Fruit fly (Drosophila melanogaster) whole organism, embryonic: ENCODE results near the gene CG43707.

Experiments used
- Ada2b ChIP-seq: fragments of 200-800 bp; sonication (Bioruptor generic); IDR thresholded peaks from 2 replicates; pipeline ENCODE4 v1.3.6; 2022; ENCODE audit warnings: missing biosample characterization, missing genetic modification characterization
- Awh ChIP-seq: fragments of 200-800 bp; sonication (Bioruptor generic); IDR thresholded peaks from 2 replicates; pipeline ENCODE4, ENCODE4 v1.3.6; 2022; ENCODE audit warnings: missing biosample characterization, missing genetic modification characterization
- Blimp-1 ChIP-seq: fragments of 200-800 bp; sonication (Bioruptor generic); optimal IDR thresholded peaks from 3 replicates; lab custom pipeline; 2018; ENCODE audit warnings: missing biosample characterization, missing genetic modification characterization, mild to moderate bottlenecking, moderate library complexity, missing genetic modification reagents
- CG10462 ChIP-seq: fragments of 200-800 bp; sonication (Bioruptor generic); optimal IDR thresholded peaks from 2 replicates; lab custom pipeline; 2016; ENCODE audit warnings: missing biosample characterization, missing genetic modification characterization
- CG1233 ChIP-seq: fragments of 200-800 bp; sonication (Bioruptor generic); optimal IDR thresholded peaks from 4 replicates; lab custom pipeline; 2018; ENCODE audit warnings: missing biosample characterization, mild to moderate bottlenecking, missing genetic modification characterization
- CG12744 ChIP-seq: fragments of 200-800 bp; sonication (Bioruptor generic); optimal IDR thresholded peaks from 2 replicates; lab custom pipeline; 2016; ENCODE audit warnings: missing biosample characterization, missing genetic modification characterization
- CG13123 ChIP-seq: fragments of 200-800 bp; sonication (Bioruptor generic); optimal IDR thresholded peaks from 2 replicates; lab custom pipeline; 2016; ENCODE audit warnings: missing biosample characterization, missing genetic modification characterization
- CG13775 ChIP-seq: fragments of 200-800 bp; sonication (Bioruptor generic); optimal IDR thresholded peaks from 3 replicates; lab custom pipeline; 2017; ENCODE audit warnings: missing biosample characterization, mild to moderate bottlenecking, missing genetic modification characterization
- CG1602 ChIP-seq: fragments of 200-800 bp; sonication (Bioruptor generic); optimal IDR thresholded peaks from 3 replicates; lab custom pipeline; 2016; ENCODE audit warnings: missing biosample characterization, missing genetic modification characterization
- CG17385 ChIP-seq: fragments of 200-800 bp; sonication (Bioruptor generic); optimal IDR thresholded peaks from 3 replicates; lab custom pipeline; 2018; ENCODE audit warnings: missing biosample characterization, mild to moderate bottlenecking, missing genetic modification characterization
- CG18262 ChIP-seq: fragments of 200-800 bp; optimal IDR thresholded peaks from 3 replicates; lab custom pipeline; 2019; ENCODE audit warnings: missing biosample characterization, mild to moderate bottlenecking, missing genetic modification characterization, moderate library complexity
- CG2875 ChIP-seq: fragments of 200-800 bp; sonication (Bioruptor generic); optimal IDR thresholded peaks from 2 replicates; lab custom pipeline; 2017; ENCODE audit warnings: missing biosample characterization, mild to moderate bottlenecking, missing genetic modification characterization, missing genetic modification reagents
- CG3847 ChIP-seq: fragments of 200-800 bp; sonication (Bioruptor generic); IDR thresholded peaks from 2 replicates; pipeline ENCODE4 v1.3.6; 2022; ENCODE audit warnings: missing biosample characterization, missing genetic modification characterization
- CG6254 ChIP-seq: fragments of 200-800 bp; sonication (Bioruptor generic); optimal IDR thresholded peaks from 3 replicates; lab custom pipeline; 2017; ENCODE audit warnings: mild to moderate bottlenecking, missing biosample characterization, missing genetic modification reagents, missing genetic modification characterization
- CG6272 ChIP-seq: fragments of 200-800 bp; sonication (Bioruptor generic); IDR thresholded peaks from 2 replicates; pipeline ENCODE4 v1.3.6; 2022; ENCODE audit warnings: missing biosample characterization, missing genetic modification characterization
- CG9817 ChIP-seq: fragments of 200-800 bp; sonication (Bioruptor generic); optimal IDR thresholded peaks from 2 replicates; lab custom pipeline; 2018; ENCODE audit warnings: missing biosample characterization, mild to moderate bottlenecking, missing genetic modification characterization, moderate library complexity
- D19B ChIP-seq: fragments of 200-800 bp; sonication (Bioruptor generic); optimal IDR thresholded peaks from 2 replicates; lab custom pipeline; 2017; ENCODE audit warnings: missing biosample characterization, mild to moderate bottlenecking, missing genetic modification characterization
- Doc2 ChIP-seq: fragments of 200-800 bp; sonication (Bioruptor generic); IDR thresholded peaks from 2 replicates; pipeline ENCODE4 v1.3.6; 2022; ENCODE audit warnings: missing biosample characterization, missing genetic modification characterization
- HmgZ ChIP-seq: fragments of 200-800 bp; sonication (Bioruptor generic); optimal IDR thresholded peaks from 2 replicates; lab custom pipeline; 2018; ENCODE audit warnings: missing biosample characterization, mild to moderate bottlenecking, missing genetic modification characterization
- Hr3 ChIP-seq: fragments of 200-800 bp; sonication (Bioruptor generic); optimal IDR thresholded peaks from 3 replicates; lab custom pipeline; 2016; ENCODE audit warnings: missing biosample characterization, missing genetic modification characterization
- Xbp1 ChIP-seq: fragments of 200-800 bp; sonication (Bioruptor generic); optimal IDR thresholded peaks from 3 replicates; lab custom pipeline; 2016; ENCODE audit warnings: missing biosample characterization, mild to moderate bottlenecking, missing genetic modification characterization
- ap ChIP-seq: fragments of 200-800 bp; sonication (Bioruptor generic); IDR thresholded peaks from 2 replicates; pipeline ENCODE4 v1.3.6; 2022; ENCODE audit warnings: missing biosample characterization, missing genetic modification characterization
- chm ChIP-seq: fragments of 200-800 bp; sonication (Bioruptor generic); IDR thresholded peaks from 2 replicates; pipeline ENCODE4 v1.3.6; 2022; ENCODE audit warnings: missing biosample characterization, missing genetic modification characterization
- croc ChIP-seq: fragments of 200-800 bp; sonication (Bioruptor generic); conservative IDR thresholded peaks from 3 replicates; pipeline ENCODE4 v1.3.6; 2022; ENCODE audit warnings: missing biosample characterization, missing genetic modification characterization
- crp ChIP-seq, 2 experiments: fragments of 200-800 bp; sonication (Bioruptor generic); optimal IDR thresholded peaks; 2 replicates in 1 of 2; 3 replicates in 1 of 2; lab custom pipeline; 2017; ENCODE audit warnings: missing biosample characterization in 2 of 2, missing genetic modification characterization in 2 of 2, mild to moderate bottlenecking in 1 of 2, moderate library complexity in 1 of 2
- da ChIP-seq: fragments of 200-800 bp; sonication (Bioruptor generic); optimal IDR thresholded peaks from 2 replicates; lab custom pipeline; 2016; ENCODE audit warnings: missing biosample characterization, missing genetic modification characterization
- fd96Cb ChIP-seq: fragments of 200-800 bp; sonication (Bioruptor generic); optimal IDR thresholded peaks from 2 replicates; lab custom pipeline; 2018; ENCODE audit warnings: missing biosample characterization, mild to moderate bottlenecking, missing genetic modification characterization, moderate library complexity
- fu2 ChIP-seq: fragments of 200-800 bp; sonication (Bioruptor generic); optimal IDR thresholded peaks from 2 replicates; lab custom pipeline; 2016; ENCODE audit warnings: missing biosample characterization, missing genetic modification characterization
- gce ChIP-seq: fragments of 200-800 bp; sonication (Bioruptor generic); IDR thresholded peaks from 3 replicates; pipeline ENCODE4 v1.3.6; 2022; ENCODE audit warnings: missing biosample characterization, missing genetic modification characterization
- grn ChIP-seq: fragments of 200-800 bp; sonication (Bioruptor generic); optimal IDR thresholded peaks from 3 replicates; lab custom pipeline; 2017; ENCODE audit warnings: missing biosample characterization, missing genetic modification characterization
- ham ChIP-seq: fragments of 200-800 bp; sonication (Bioruptor generic); IDR thresholded peaks from 2 replicates; pipeline ENCODE4 v1.3.6; 2022; ENCODE audit warnings: missing biosample characterization, missing genetic modification characterization
- lab ChIP-seq: fragments of 200-800 bp; sonication (Bioruptor generic); optimal IDR thresholded peaks from 3 replicates; lab custom pipeline; 2017; ENCODE audit warnings: missing biosample characterization, missing genetic modification characterization, mild to moderate bottlenecking, moderate library complexity, missing genetic modification reagents
- lbe ChIP-seq: fragments of 200-800 bp; sonication (Bioruptor generic); optimal IDR thresholded peaks from 2 replicates; lab custom pipeline; 2016; ENCODE audit warnings: missing biosample characterization, mild to moderate bottlenecking, missing genetic modification characterization
- lola ChIP-seq, 3 experiments: fragments of >200 bp in 2 of 3; fragments of 200-800 bp in 1 of 3; sonication (Bioruptor generic) in 1 of 3; optimal IDR thresholded peaks; 2 replicates each; lab custom pipeline; 2017 to 2019; ENCODE audit warnings: missing biosample characterization in 3 of 3, missing genetic modification characterization in 3 of 3, mild to moderate bottlenecking in 1 of 3, moderate library complexity in 1 of 3
- maf-S ChIP-seq: fragments of 200-800 bp; sonication (Bioruptor generic); optimal IDR thresholded peaks from 2 replicates; lab custom pipeline; 2016; ENCODE audit warnings: missing biosample characterization, missing genetic modification characterization
- nmo ChIP-seq: fragments of 200-800 bp; sonication (Bioruptor generic); optimal IDR thresholded peaks from 2 replicates; lab custom pipeline; 2018; ENCODE audit warnings: missing biosample characterization, mild to moderate bottlenecking, missing genetic modification characterization, moderate library complexity
- prd ChIP-seq, 3 experiments: fragments of >200 bp in 2 of 3; fragments of 200-800 bp in 1 of 3; sonication (Bioruptor generic) in 1 of 3; optimal IDR thresholded peaks in 2 of 3; IDR thresholded peaks in 1 of 3; 2 replicates in 2 of 3; 3 replicates in 1 of 3; pipeline versions ENCODE4 v1.3.6 to Lab custom; 2017 to 2022; ENCODE audit warnings: missing biosample characterization in 1 of 3, missing genetic modification characterization in 1 of 3
- pum ChIP-seq: fragments of 200-800 bp; sonication (Bioruptor generic); optimal IDR thresholded peaks from 2 replicates; lab custom pipeline; 2016; ENCODE audit warnings: missing biosample characterization, missing genetic modification characterization
- run ChIP-seq: fragments of 200-800 bp; sonication (Bioruptor generic); optimal IDR thresholded peaks from 3 replicates; lab custom pipeline; 2018; ENCODE audit warnings: missing biosample characterization, mild to moderate bottlenecking, missing genetic modification characterization
- slou ChIP-seq: fragments of 200-800 bp; sonication (Bioruptor generic); optimal IDR thresholded peaks from 3 replicates; lab custom pipeline; 2016; ENCODE audit warnings: missing biosample characterization, missing genetic modification characterization
- so ChIP-seq: fragments of 200-800 bp; sonication (Bioruptor generic); IDR thresholded peaks from 3 replicates; pipeline ENCODE4 v1.3.6; 2022; ENCODE audit warnings: missing biosample characterization, missing genetic modification characterization
- ssp ChIP-seq: fragments of 200-800 bp; sonication (Bioruptor generic); IDR thresholded peaks from 2 replicates; pipeline ENCODE4 v1.3.6; 2022; ENCODE audit warnings: missing biosample characterization, missing genetic modification characterization
- sug ChIP-seq: fragments of 200-800 bp; optimal IDR thresholded peaks from 2 replicates; lab custom pipeline; 2019; ENCODE audit warnings: missing biosample characterization, mild to moderate bottlenecking, missing genetic modification characterization, moderate library complexity
- unc-4 ChIP-seq: fragments of 200-800 bp; sonication (Bioruptor generic); IDR thresholded peaks from 2 replicates; pipeline ENCODE4 v1.3.6; 2022; ENCODE audit warnings: missing biosample characterization, missing genetic modification characterization; ENCODE audit not compliant: partially characterized antibody
- usp ChIP-seq: fragments of >200 bp; optimal IDR thresholded peaks from 2 replicates; lab custom pipeline; 2017; ENCODE audit warnings: missing biosample characterization, missing genetic modification characterization
- vnd ChIP-seq: fragments of 200-800 bp; sonication (Bioruptor generic); IDR thresholded peaks from 3 replicates; pipeline ENCODE4 v1.3.6; 2022; ENCODE audit warnings: missing biosample characterization, missing genetic modification characterization; ENCODE audit not compliant: partially characterized antibody
- wek ChIP-seq: fragments of 200-800 bp; sonication (Bioruptor generic); optimal IDR thresholded peaks from 3 replicates; lab custom pipeline; 2018; ENCODE audit warnings: missing biosample characterization, mild to moderate bottlenecking, missing genetic modification characterization, moderate library complexity
- zen2 ChIP-seq: fragments of 200-800 bp; sonication (Bioruptor generic); IDR thresholded peaks from 3 replicates; pipeline ENCODE4 v1.3.6; 2022; ENCODE audit warnings: missing biosample characterization, missing genetic modification characterization; ENCODE audit not compliant: partially characterized antibody
- zfh1 ChIP-seq: fragments of 200-800 bp; sonication (Bioruptor generic); IDR thresholded peaks from 3 replicates; pipeline ENCODE4 v1.3.6; 2022; ENCODE audit warnings: missing biosample characterization, missing genetic modification characterization

CG43707 gene

DNA sequence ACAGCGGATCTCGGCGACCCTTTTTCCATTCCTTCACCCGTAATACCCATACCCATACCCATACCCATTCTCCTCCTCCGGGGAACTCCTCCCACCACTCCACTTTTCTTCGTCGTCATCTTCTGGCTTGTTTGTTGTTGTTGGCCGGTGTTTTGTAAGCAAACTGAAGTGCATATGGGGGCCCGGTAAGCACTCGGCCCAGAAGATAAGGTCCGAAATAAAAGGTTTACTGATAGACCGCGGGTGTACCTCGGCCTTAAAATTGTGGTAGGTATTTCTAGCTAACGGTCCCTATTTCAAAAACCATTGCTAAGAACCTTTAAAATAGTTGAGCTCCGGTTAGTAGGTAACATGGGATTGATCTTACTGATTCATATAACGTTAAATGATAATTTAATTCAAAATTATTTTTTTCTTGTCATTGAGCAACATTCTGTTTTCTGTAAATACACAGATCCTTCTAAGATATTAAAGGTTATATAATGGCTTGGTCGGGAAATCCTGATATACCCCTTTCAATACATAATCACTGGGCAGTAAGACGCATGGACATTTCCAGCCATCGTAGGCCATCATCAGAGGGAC is 18.8 kb downstream of the CG43707 start (continued):
- peak; percentile 39 for TF ChIP-seq pum
- TF ChIP-seq run (tag; lab: Kevin White, UChicago), result no peak
- TF ChIP-seq croc, result peak; percentile 40; the same call in 2 of the 3 replicates
- peak; percentile 74 for TF ChIP-seq CG18262 (tag; lab: Kevin White, UChicago)
- no peak for TF ChIP-seq CG12744 (GFP tag; lab: Kevin White, UChicago)
- no peak for TF ChIP-seq unc-4 (GFP tag; lab: Robert Waterston, UW)
- TF ChIP-seq lab (GFP tag; lab: Kevin White, UChicago), result peak; percentile 9
- peak; percentile 71; the same call in 2 of the 3 replicates for TF ChIP-seq zfh1 (GFP tag; lab: Robert Waterston, UW)
- 0 out of 2 replicates have a peak, but pooled peaks have one; percentile 7 for TF ChIP-seq ssp (GFP tag; lab: Robert Waterston, UW)
- TF ChIP-seq CG6254 (GFP tag; lab: Kevin White, UChicago), result peak; percentile 29
- peak; percentile 36 for TF ChIP-seq CG2875 (GFP tag; lab: Kevin White, UChicago)
- TF ChIP-seq da (GFP tag; lab: Kevin White, UChicago), result no peak
- no peak for TF ChIP-seq slou
- peak; percentile 58 for TF ChIP-seq CG13775 (GFP tag; lab: Kevin White, UChicago)
- no peak for TF ChIP-seq sug (tag; lab: Kevin White, UChicago)
- peak; percentile 36 for TF ChIP-seq Blimp-1 (GFP tag; lab: Kevin White, UChicago)
- no peak for TF ChIP-seq crp (GFP tag; optimal IDR thresholded peaks at IDR 0.05; lab: Kevin White, UChicago)
- TF ChIP-seq CG10462 (GFP tag; lab: Kevin White, UChicago), result peak; percentile 38
- peak; percentile 0 for TF ChIP-seq CG13123 (GFP tag; lab: Kevin White, UChicago)
- TF ChIP-seq CG9817 (tag; lab: Kevin White, UChicago), result no peak
- no peak for TF ChIP-seq vnd (GFP tag; lab: Robert Waterston, UW)
- peak; percentile 31 for TF ChIP-seq Xbp1
- peak; percentile 10 for TF ChIP-seq Hr3 (GFP tag; lab: Kevin White, UChicago)
- peak; percentile 72 for TF ChIP-seq nmo
- TF ChIP-seq Ada2b (GFP tag; lab: Robert Waterston, UW), result 0 out of 2 replicates have a peak, but pooled peaks have one; percentile 11
- peak; percentile 16; the same call in 1 of the 2 replicates for TF ChIP-seq chm (GFP tag; lab: Robert Waterston, UW)
- TF ChIP-seq lola (GFP tag; optimal IDR thresholded peaks at IDR 0.05; lab: Kevin White, UChicago), result peak in 1 of 3 experiments; percentile 67
- no peak for TF ChIP-seq ham (GFP tag; lab: Robert Waterston, UW)
- TF ChIP-seq gce (GFP tag; lab: Robert Waterston, UW), result no peak
- TF ChIP-seq grn, result peak; percentile 4
- peak; percentile 23 for TF ChIP-seq CG1602

DNA sequence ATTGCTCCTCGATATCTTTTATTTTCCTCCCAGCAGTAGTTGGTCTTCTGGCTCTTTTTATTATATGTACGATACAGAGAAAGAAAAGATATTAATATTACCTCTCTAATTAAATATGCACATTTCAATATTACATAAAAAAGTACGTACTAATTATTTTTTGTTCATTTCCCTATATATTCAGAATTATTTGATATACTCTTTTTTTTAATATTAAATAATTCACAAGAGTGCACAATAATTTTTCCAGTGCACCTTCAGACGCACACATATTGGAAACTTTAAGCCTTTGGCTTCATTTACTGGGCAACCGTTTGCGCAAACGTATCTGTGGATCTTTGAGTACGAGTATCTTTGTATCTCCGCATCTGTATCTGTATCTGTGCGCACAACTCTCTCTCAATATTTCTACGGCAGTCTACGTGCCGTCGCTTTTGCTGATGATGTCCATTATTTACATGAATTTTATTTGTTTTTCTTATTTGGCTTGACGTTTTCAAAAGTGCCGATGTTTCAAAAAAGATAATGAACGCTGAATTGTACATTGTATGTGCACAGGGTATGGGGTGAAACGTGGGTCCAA is 19.6 kb downstream of the CG43707 start:
- TF ChIP-seq fd96Cb (tag; lab: Kevin White, UChicago) (peak; percentile 86), Awh (peak; percentile 86), CG17385 (peak; percentile 85), CG2875 (GFP tag; lab: Kevin White, UChicago) (peak; percentile 62), zen2 (GFP tag; lab: Robert Waterston, UW) (no peak), so (GFP tag; lab: Robert Waterston, UW) (peak; percentile 82; the same call in 2 of the 3 replicates), CG6272 (GFP tag; lab: Robert Waterston, UW) (peak; percentile 56), HmgZ (tag; lab: Kevin White, UChicago) (peak; percentile 45), usp (no peak), D19B (GFP tag; lab: Kevin White, UChicago) (peak; percentile 27), fu2 (no peak), Doc2 (GFP tag; lab: Robert Waterston, UW) (no peak), CG3847 (GFP tag; lab: Robert Waterston, UW) (peak; percentile 60), prd (optimal IDR thresholded peaks at IDR 0.05; lab: Kevin White, UChicago) (no peak), prd (GFP tag; IDR thresholded peaks at IDR 0.05; lab: Robert Waterston, UW) (peak; percentile 90), lbe (GFP tag; lab: Kevin White, UChicago) (peak; percentile 81), ap (GFP tag; lab: Robert Waterston, UW) (peak; percentile 80), CG1233 (peak; percentile 82), wek (no peak), maf-S (peak; percentile 21)
